Fruit fly (Drosophila melanogaster) S2 (cell line): ENCODE results near the gene Gmap.

Source experiments
- CG8478 ChIP-seq: fragments of >200 bp; optimal IDR thresholded peaks from 2 replicates; lab custom pipeline; 2018
- CTCF ChIP-seq, 2 experiments: fragments of >200 bp; optimal IDR thresholded peaks; 2 replicates each; lab custom pipeline; 2018

DNA sequence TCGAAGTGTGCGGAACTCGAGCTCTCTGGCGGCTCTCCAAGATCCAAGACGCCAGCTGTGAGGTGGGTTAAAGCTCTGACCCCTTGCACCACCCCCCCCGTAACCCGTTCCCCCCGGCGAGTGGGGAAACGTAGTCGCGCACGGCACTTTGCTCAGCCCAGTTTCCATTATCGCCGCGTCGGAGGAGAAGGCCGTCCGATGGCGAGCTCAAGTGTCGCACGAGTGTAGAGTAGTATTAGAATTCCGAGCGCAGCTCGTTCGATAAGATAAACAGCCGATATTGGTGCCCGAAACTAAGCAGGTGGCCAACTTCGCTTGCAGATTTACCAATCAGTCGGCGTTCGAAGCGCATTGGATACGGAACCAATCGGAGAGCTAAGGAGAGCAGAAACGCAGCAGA, 21.3 kb upstream of the Gmap start:
- TF ChIP-seq CG8478 (no peak), CTCF (optimal IDR thresholded peaks at IDR 0.05; lab: Kevin White, UChicago) (no peak)
